Worm (Caenorhabditis elegans): Measurements from ENCODE around the gene nhr-261.
"Not testable (repeated sequence)": the region's sequence is repeated elsewhere in the genome, so short reads cannot be mapped to it uniquely, and the experiment has no call there.

The nhr-261 gene

ce11 chrII:3877874-3878273, 13.3 kb upstream of the nhr-261 start, which contains the start of gene sdz-7:
TSS of gene sdz-7 (minus strand) at chrII:3877974.
- no peak for TF ChIP-seq unc-62 (GFP tag; optimal IDR thresholded peaks at IDR 0.05)

ce11 chrII:3877127-3877526, 12.6 kb upstream of the nhr-261 start, which contains the start of gene nep-3:
TSS of gene nep-3 (minus strand) at chrII:3877227.
- TF ChIP-seq unc-62 (GFP tag; optimal IDR thresholded peaks at IDR 0.05) = no peak

DNA sequence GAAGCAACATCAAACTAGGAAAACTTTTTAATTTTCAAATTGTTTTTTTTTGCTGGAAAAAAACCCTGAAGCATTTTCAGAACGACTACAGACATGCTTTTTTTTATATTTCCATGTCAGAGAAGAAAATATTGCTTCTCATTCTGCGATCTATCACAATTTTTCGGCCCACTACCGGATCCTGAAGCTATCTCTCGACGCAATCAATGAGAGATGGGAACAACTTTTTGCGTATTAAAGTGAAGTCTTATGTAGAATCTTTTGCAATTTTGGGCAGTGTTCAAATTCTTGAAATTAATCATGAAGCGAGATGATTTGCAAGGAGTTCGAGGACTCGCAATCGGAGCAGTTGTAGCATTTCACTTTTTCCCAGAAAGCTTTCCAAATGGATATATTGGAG, 5.0 kb upstream of the nhr-261 start, which contains the start of gene oac-10:
Gene oac-10, plus strand, starts transcription at position 301 of the 400 bp plus-strand sequence.
- TF ChIP-seq unc-62 (GFP tag; optimal IDR thresholded peaks at IDR 0.05) = no peak

ce11 chrII:3862053-3862452, 2.5 kb downstream of the nhr-261 start:
- no peak for TF ChIP-seq unc-62 (GFP tag; optimal IDR thresholded peaks at IDR 0.05)

DNA sequence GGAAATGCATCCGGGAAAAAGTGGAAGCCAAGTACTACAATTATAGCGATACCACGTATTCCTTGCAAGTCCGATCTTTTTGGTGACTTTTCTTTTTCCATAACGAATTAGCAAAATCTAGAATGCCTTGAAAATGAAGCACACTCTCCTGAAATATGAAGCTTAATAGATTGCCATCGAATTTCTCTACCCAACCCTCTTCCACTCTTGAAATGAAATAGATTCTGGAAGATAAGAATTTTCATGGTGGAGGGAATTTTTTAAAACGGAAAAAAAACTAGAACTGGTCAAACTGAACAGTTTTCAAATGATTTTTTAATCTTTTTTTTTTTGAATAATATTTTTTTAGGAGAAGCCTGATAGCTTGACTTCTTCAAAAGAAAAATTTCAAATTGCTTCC, 3.7 kb downstream of the nhr-261 start, which contains the start of gene oac-11:
Gene oac-11, minus strand, starts transcription at position 101 of the 400 bp plus-strand sequence.
- no peak for TF ChIP-seq unc-62 (GFP tag; optimal IDR thresholded peaks at IDR 0.05)

- no peak for TF ChIP-seq unc-62 (GFP tag; optimal IDR thresholded peaks at IDR 0.05)
Observed at ce11 chrII:3852654-3853053, 11.9 kb downstream of the nhr-261 start, which contains the start of gene nhr-257. TSS of gene nhr-257 (plus strand) at chrII:3852954.

DNA sequence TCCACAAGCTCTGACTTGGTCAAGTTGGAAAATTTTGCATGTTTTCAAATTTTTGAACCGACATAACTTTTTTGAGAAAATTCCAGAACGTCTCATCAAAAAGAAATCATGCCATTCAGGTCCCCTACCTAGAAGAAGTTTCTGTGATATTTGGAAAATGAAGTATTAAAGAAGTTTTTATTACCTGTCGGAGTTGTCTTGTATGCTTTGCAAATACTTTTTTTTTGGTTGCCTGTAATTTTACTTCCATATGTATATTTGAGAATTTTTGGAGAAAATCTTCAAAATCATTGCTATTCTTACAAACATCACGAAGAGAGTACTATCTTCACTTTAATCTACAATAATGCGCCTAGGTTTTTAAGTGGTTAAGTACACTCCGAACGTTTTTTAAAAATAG, 13.9 kb downstream of the nhr-261 start, which contains the start of gene nhr-72:
Gene nhr-72, minus strand, starts transcription at position 101 of the 400 bp plus-strand sequence.
- TF ChIP-seq unc-62 (GFP tag; optimal IDR thresholded peaks at IDR 0.05) = no peak

DNA sequence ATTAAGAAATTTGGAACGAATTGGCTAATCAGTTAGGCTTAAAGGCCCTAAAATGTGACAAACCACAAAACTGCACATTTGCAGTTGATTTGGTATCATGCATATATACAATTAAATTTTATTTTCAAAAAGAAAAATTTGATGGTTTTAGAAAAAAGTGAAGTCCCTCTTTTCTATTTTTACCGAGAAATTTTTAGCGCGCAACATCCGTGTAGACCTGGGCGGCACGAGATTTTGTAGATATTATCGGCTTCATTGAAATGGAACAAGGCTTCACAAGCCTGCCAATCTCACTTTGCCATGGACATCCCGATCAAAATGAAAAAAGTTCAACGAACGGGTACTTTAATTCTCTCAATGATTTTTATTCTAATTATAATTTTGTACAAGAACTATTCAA, 18.5 kb downstream of the nhr-261 start, which contains the start of gene C17A2.2:
Gene C17A2.2, plus strand, starts transcription at position 301 of the 400 bp plus-strand sequence.
- TF ChIP-seq unc-62 (GFP tag; optimal IDR thresholded peaks at IDR 0.05) = no peak

ce11 chrII:3843305-3843704, 21.2 kb downstream of the nhr-261 start, which contains the start of the genes C17A2.7 and C17A2.3:
TSS of gene C17A2.7 (minus strand) at chrII:3843405.
TSS of gene C17A2.3 (plus strand) at chrII:3843609.
- TF ChIP-seq unc-62 (GFP tag; optimal IDR thresholded peaks at IDR 0.05) = no peak

DNA sequence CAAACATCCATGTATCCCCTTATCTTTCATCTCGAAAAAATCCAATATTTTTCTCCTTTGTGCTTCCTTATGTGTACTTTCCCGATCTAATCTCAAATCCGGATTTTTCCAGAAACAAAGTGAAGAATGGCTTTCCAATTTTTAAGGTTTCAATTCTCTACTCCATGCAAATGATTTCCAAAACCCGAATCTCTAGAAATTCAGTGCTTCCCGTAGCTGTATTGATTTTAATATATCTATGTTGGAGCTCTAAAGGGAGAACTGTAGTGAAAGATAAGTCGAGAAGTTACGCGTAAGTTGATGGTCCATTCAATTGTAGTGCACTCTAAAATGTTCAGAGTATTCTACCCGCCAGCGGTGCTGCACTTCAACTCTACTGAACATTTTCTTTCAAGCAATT, 25.0 kb downstream of the nhr-261 start, which contains the start of gene C17A2.4:
Gene C17A2.4, plus strand, starts transcription at position 301 of the 400 bp plus-strand sequence.
- TF ChIP-seq unc-62 (GFP tag; optimal IDR thresholded peaks at IDR 0.05) = no peak

ce11 chrII:3835915-3836314, 28.6 kb downstream of the nhr-261 start, which contains the start of gene oac-4:
TSS of gene oac-4 (minus strand) at chrII:3836015.
- no peak for TF ChIP-seq unc-62 (GFP tag; optimal IDR thresholded peaks at IDR 0.05)

- TF ChIP-seq unc-62 (GFP tag; optimal IDR thresholded peaks at IDR 0.05) = no peak
Observed at ce11 chrII:3832383-3832782, 32.2 kb downstream of the nhr-261 start, which contains the start of gene F54D10.9. TSS of gene F54D10.9 (minus strand) at chrII:3832483.

- TF ChIP-seq unc-62 (GFP tag; optimal IDR thresholded peaks at IDR 0.05) = no peak
Observed at ce11 chrII:3829623-3830022, 34.9 kb downstream of the nhr-261 start.

- no peak for TF ChIP-seq unc-62 (GFP tag; optimal IDR thresholded peaks at IDR 0.05)
Observed at ce11 chrII:3827801-3828200, 36.8 kb downstream of the nhr-261 start, which contains the start of gene F54D10.8. TSS of gene F54D10.8 (minus strand) at chrII:3827901.

- no peak for TF ChIP-seq unc-62 (GFP tag; optimal IDR thresholded peaks at IDR 0.05)
Observed at ce11 chrII:3823855-3824254, 40.7 kb downstream of the nhr-261 start, which contains the start of gene skr-15. TSS of gene skr-15 (plus strand) at chrII:3824155.

ce11 chrII:3821248-3821647, 43.3 kb downstream of the nhr-261 start, which contains the start of gene F54D10.7:
TSS of gene F54D10.7 (minus strand) at chrII:3821296.
- no peak for TF ChIP-seq unc-62 (GFP tag; optimal IDR thresholded peaks at IDR 0.05)

DNA sequence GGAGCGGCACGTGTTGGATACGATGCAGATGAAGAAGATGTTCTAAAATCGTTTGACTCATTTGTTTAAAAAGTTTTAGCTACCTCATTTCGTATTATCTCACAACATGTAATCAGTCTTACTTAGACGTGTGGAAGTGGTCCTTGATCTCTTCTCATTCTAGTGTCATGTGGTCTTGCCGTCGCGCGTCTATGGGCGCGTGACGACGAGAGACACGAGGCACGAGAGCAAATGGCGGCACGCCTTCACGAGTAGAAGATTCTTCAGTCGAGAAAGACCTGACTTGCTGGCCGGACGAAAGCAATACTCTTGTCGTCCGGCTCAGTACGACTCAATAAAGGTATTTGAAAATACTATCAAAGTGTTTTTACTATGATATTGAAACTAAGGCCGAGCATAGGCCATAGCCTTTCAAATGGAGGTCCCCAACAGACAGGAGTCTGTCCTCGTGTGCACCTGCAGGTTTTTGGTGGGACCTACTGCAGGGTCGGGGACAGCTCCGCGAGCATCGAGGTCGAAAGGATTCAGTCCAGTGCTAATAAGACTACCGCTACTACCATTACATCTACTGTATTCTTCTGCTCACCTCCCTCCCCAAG, 48.2 kb downstream of the nhr-261 start, which contains the start of gene fbxa-24:
Gene fbxa-24, plus strand, starts transcription at position 276 of the 599 bp plus-strand sequence.
- not testable (repeated sequence) for TF ChIP-seq unc-62 (GFP tag; optimal IDR thresholded peaks at IDR 0.05)
